Worm (Caenorhabditis elegans): Measurements from ENCODE around the gene C05C12.6.

DNA sequence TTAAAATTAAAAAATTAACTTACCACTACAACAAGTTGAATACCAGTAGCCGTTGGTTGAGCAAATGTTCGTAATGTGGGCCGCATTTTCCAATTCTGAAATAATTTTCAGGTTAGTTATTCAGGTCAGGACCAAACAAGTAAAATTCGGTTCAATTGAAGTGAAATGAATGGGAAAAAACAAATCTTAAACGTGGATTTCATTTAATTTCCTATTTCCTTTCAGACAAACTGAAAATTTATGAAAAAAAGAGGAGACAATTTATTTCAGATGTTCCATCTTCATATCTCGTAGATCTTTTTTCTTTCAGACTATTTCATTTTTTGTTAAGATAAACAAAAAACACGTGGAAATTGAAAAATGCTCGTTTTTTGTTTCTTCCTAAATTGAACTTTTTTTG is at the start of gene C05C12.6:
- no peak for TF ChIP-seq flt-1 (GFP tag; IDR thresholded peaks at IDR 0.05)
- TF ChIP-seq med-1 (GFP tag; optimal IDR thresholded peaks at IDR 0.05; ENCODE audit: insufficient read depth), result no peak
- TF ChIP-seq ztf-23 (GFP tag; IDR thresholded peaks at IDR 0.05), result no peak
- TF ChIP-seq ref-1 (GFP tag; conservative IDR thresholded peaks at IDR 0.05), result no peak
- TF ChIP-seq tab-1 (GFP tag; IDR thresholded peaks at IDR 0.05), result no peak
- no peak for TF ChIP-seq T22C8.4 (GFP tag; IDR thresholded peaks at IDR 0.05)
- TF ChIP-seq cog-1 (tag; optimal IDR thresholded peaks at IDR 0.05), result no peak
- no peak for TF ChIP-seq klf-2 (GFP tag; conservative IDR thresholded peaks at IDR 0.05)
- TF ChIP-seq ztf-29 (GFP tag; IDR thresholded peaks at IDR 0.05), result no peak

All from whole organism, midembryonic.